Worm (Caenorhabditis elegans) whole organism, young adult: Measurements from ENCODE around the gene dnj-1.

ENCODE experiments used
- B0019.2 ChIP-seq: fragments of 200-800 bp; sonication (Bioruptor generic); conservative IDR thresholded peaks from 2 replicates; pipeline ENCODE4 v1.3.6; 2022; ENCODE audit warnings: missing genetic modification reagents, missing genetic modification characterization, missing compliant biosample characterization
- B0336.3 ChIP-seq: fragments of 200-800 bp; sonication (Bioruptor generic); IDR thresholded peaks from 2 replicates; pipeline ENCODE4 v1.3.6; 2022; ENCODE audit warnings: missing genetic modification characterization, missing compliant biosample characterization
- C06A6.2 ChIP-seq: fragments of 200-800 bp; sonication (Bioruptor generic); conservative IDR thresholded peaks from 2 replicates; pipeline ENCODE4 v1.3.6; 2022; ENCODE audit warnings: missing genetic modification characterization, missing compliant biosample characterization
- D2030.7 ChIP-seq: fragments of 200-800 bp; sonication (Bioruptor generic); IDR thresholded peaks from 2 replicates; pipeline ENCODE4 v1.3.6; 2022; ENCODE audit warnings: missing genetic modification reagents, missing genetic modification characterization, missing compliant biosample characterization
- F22D6.2 ChIP-seq: sonication (generic microtip); optimal IDR thresholded peaks from 2 replicates; lab custom pipeline; 2016; ENCODE audit warnings: mild to moderate bottlenecking, missing genetic modification characterization, missing compliant biosample characterization
- F33H1.4 ChIP-seq: fragments of 200-800 bp; sonication (Bioruptor generic); IDR thresholded peaks from 2 replicates; pipeline ENCODE4 v1.3.6; 2022; ENCODE audit warnings: missing genetic modification reagents, missing genetic modification characterization, missing compliant biosample characterization
- F39B2.1 ChIP-seq: fragments of 200-800 bp; sonication (Bioruptor generic); IDR thresholded peaks from 2 replicates; pipeline ENCODE4 v1.3.6; 2022; ENCODE audit warnings: missing genetic modification reagents, missing genetic modification characterization, missing compliant biosample characterization
- F49E8.2 ChIP-seq: sonication (generic microtip); optimal IDR thresholded peaks from 3 replicates; lab custom pipeline; 2017; ENCODE audit warnings: missing genetic modification characterization, mild to moderate bottlenecking, missing compliant biosample characterization, antibody characterized with exemption, moderate library complexity; ENCODE audit not compliant: insufficient read depth
- F57C9.4 ChIP-seq: sonication (generic microtip); optimal IDR thresholded peaks from 2 replicates; lab custom pipeline; 2017; ENCODE audit warnings: mild to moderate bottlenecking, missing genetic modification characterization, missing compliant biosample characterization
- K12H6.12 ChIP-seq: fragments of 200-800 bp; sonication (Bioruptor generic); optimal IDR thresholded peaks from 2 replicates; lab custom pipeline; 2018; ENCODE audit warnings: mild to moderate bottlenecking, missing genetic modification characterization, missing compliant biosample characterization
- T07F8.4 ChIP-seq: sonication (generic microtip); optimal IDR thresholded peaks from 2 replicates; lab custom pipeline; 2016; ENCODE audit warnings: mild to moderate bottlenecking, missing genetic modification characterization, moderate library complexity, missing compliant biosample characterization
- ZK185.1 ChIP-seq: sonication (generic microtip); optimal IDR thresholded peaks from 2 replicates; lab custom pipeline; 2016; ENCODE audit warnings: mild to moderate bottlenecking, missing genetic modification characterization, missing compliant biosample characterization; ENCODE audit not compliant: poor library complexity, severe bottlenecking
- athp-1 ChIP-seq: sonication (generic microtip); optimal IDR thresholded peaks from 2 replicates; lab custom pipeline; 2017; ENCODE audit warnings: mild to moderate bottlenecking, missing genetic modification characterization, missing compliant biosample characterization
- bed-1 ChIP-seq: fragments of 200-800 bp; sonication (Bioruptor generic); IDR thresholded peaks from 2 replicates; pipeline ENCODE4 v1.3.6; 2022; ENCODE audit warnings: missing genetic modification reagents, missing genetic modification characterization, missing compliant biosample characterization
- ccch-3 ChIP-seq: fragments of 200-800 bp; sonication (Bioruptor generic); optimal IDR thresholded peaks from 2 replicates; lab custom pipeline; 2018; ENCODE audit warnings: mild to moderate bottlenecking, missing genetic modification characterization, missing compliant biosample characterization
- cebp-1 ChIP-seq, 2 experiments: fragments of 200-800 bp in 1 of 2; sonication (Bioruptor generic) in 1 of 2; sonication (generic microtip) in 1 of 2; IDR thresholded peaks in 1 of 2; optimal IDR thresholded peaks in 1 of 2; 2 replicates each; pipeline versions ENCODE4 v1.3.6 to Lab custom; 2017 to 2022; ENCODE audit warnings: missing compliant biosample characterization in 2 of 2, missing genetic modification characterization in 2 of 2, mild to moderate bottlenecking in 1 of 2, missing genetic modification reagents in 1 of 2, moderate library complexity in 1 of 2
- ceh-27 ChIP-seq: fragments of 200-800 bp; sonication (Bioruptor generic); optimal IDR thresholded peaks from 2 replicates; lab custom pipeline; 2018; ENCODE audit warnings: mild to moderate bottlenecking, missing genetic modification characterization, moderate library complexity, missing compliant biosample characterization
- ceh-91 ChIP-seq: fragments of 200-800 bp; sonication (Bioruptor generic); IDR thresholded peaks from 2 replicates; pipeline ENCODE4 v1.3.6; 2022; ENCODE audit warnings: missing genetic modification reagents, missing genetic modification characterization, missing compliant biosample characterization
- dpl-1 ChIP-seq: fragments of 150-350 bp; optimal IDR thresholded peaks from 2 replicates; lab custom pipeline; 2014; ENCODE audit warnings: missing biosample characterization, missing genetic modification reagents, missing genetic modification characterization
- fkh-3 ChIP-seq: sonication (generic microtip); optimal IDR thresholded peaks from 2 replicates; lab custom pipeline; 2016; ENCODE audit warnings: mild to moderate bottlenecking, missing genetic modification characterization, missing compliant biosample characterization
- gei-17 ChIP-seq: fragments of 200-800 bp; sonication (Bioruptor generic); optimal IDR thresholded peaks from 2 replicates; lab custom pipeline; 2018; ENCODE audit warnings: mild to moderate bottlenecking, missing genetic modification characterization, missing compliant biosample characterization
- him-1 ChIP-seq: sonication (generic microtip); optimal IDR thresholded peaks from 2 replicates; lab custom pipeline; 2016; ENCODE audit warnings: missing genotype, missing genetic modification reagents, missing genetic modification characterization, missing compliant biosample characterization
- hlh-26 ChIP-seq: fragments of 200-800 bp; sonication (Bioruptor generic); conservative IDR thresholded peaks from 2 replicates; pipeline ENCODE4 v1.3.6; 2022; ENCODE audit warnings: missing genetic modification reagents, missing genetic modification characterization, missing compliant biosample characterization
- lag-1 ChIP-seq: fragments of 200-800 bp; sonication (Bioruptor generic); IDR thresholded peaks from 2 replicates; pipeline ENCODE4 v1.3.6; 2022; ENCODE audit warnings: missing genetic modification reagents, missing genetic modification characterization, missing compliant biosample characterization
- let-526 ChIP-seq: fragments of 200-800 bp; sonication (Bioruptor generic); IDR thresholded peaks from 2 replicates; pipeline ENCODE4 v1.3.6; 2022; ENCODE audit warnings: missing genetic modification reagents, missing genetic modification characterization, missing compliant biosample characterization
- madf-10 ChIP-seq: sonication (generic microtip); optimal IDR thresholded peaks from 2 replicates; lab custom pipeline; 2016; ENCODE audit warnings: mild to moderate bottlenecking, missing genetic modification characterization, missing compliant biosample characterization
- madf-3 ChIP-seq: fragments of 200-800 bp; sonication (Bioruptor generic); IDR thresholded peaks from 2 replicates; pipeline ENCODE4 v1.3.6; 2022; ENCODE audit warnings: missing genetic modification reagents, missing genetic modification characterization, missing compliant biosample characterization
- madf-6 ChIP-seq: fragments of 200-800 bp; sonication (Bioruptor generic); IDR thresholded peaks from 2 replicates; pipeline ENCODE4 v1.3.6; 2022; ENCODE audit warnings: missing genetic modification reagents, missing genetic modification characterization, missing compliant biosample characterization
- nfya-2 ChIP-seq: fragments of 200-800 bp; sonication (Bioruptor generic); IDR thresholded peaks from 2 replicates; pipeline ENCODE4 v1.3.6; 2022; ENCODE audit warnings: missing genetic modification reagents, missing genetic modification characterization, missing compliant biosample characterization
- nfyb-1 ChIP-seq: fragments of 200-800 bp; sonication (Bioruptor generic); IDR thresholded peaks from 2 replicates; pipeline ENCODE4 v1.3.6; 2022; ENCODE audit warnings: missing genetic modification reagents, missing genetic modification characterization, missing compliant biosample characterization
- pbrm-1 ChIP-seq: fragments of 200-800 bp; sonication (Bioruptor generic); IDR thresholded peaks from 2 replicates; pipeline ENCODE4 v1.3.6; 2022; ENCODE audit warnings: missing genetic modification reagents, missing genetic modification characterization, missing compliant biosample characterization
- pha-4 ChIP-seq: fragments of 150-350 bp; sonication (generic microtip); optimal IDR thresholded peaks from 2 replicates; lab custom pipeline; 2014; ENCODE audit warnings: missing biosample characterization, missing genetic modification reagents, missing genetic modification characterization
- rcor-1 ChIP-seq: fragments of 200-800 bp; sonication (Bioruptor generic); IDR thresholded peaks from 2 replicates; pipeline ENCODE4 v1.3.6; 2022; ENCODE audit warnings: missing genetic modification reagents, missing genetic modification characterization, missing compliant biosample characterization
- rpc-1 ChIP-seq, 2 experiments: fragments of 150-350 bp in 1 of 2; sonication (generic microtip) in 1 of 2; optimal IDR thresholded peaks; 2 replicates each; lab custom pipeline; 2014 to 2018; ENCODE audit warnings: missing biosample characterization in 1 of 2, missing genetic modification characterization in 1 of 2, missing genetic modification reagents in 1 of 2, missing genotype in 1 of 2
- sea-2 ChIP-seq: fragments of 200-800 bp; sonication (Bioruptor generic); IDR thresholded peaks from 2 replicates; pipeline ENCODE4 v1.3.6; 2022; ENCODE audit warnings: missing genetic modification characterization, missing compliant biosample characterization
- snpc-1.1 ChIP-seq: sonication (generic microtip); optimal IDR thresholded peaks from 2 replicates; lab custom pipeline; 2017; ENCODE audit warnings: missing genetic modification characterization, mild to moderate bottlenecking, missing compliant biosample characterization, antibody characterized with exemption, moderate library complexity, missing genotype, missing genetic modification reagents; ENCODE audit not compliant: insufficient read depth
- snpc-1.3 ChIP-seq: sonication (generic microtip); optimal IDR thresholded peaks from 2 replicates; lab custom pipeline; 2017; ENCODE audit warnings: missing genetic modification characterization, mild to moderate bottlenecking, missing compliant biosample characterization, antibody characterized with exemption, moderate library complexity, missing genotype, missing genetic modification reagents; ENCODE audit not compliant: insufficient read depth
- sptf-2 ChIP-seq: fragments of 200-800 bp; sonication (Bioruptor generic); optimal IDR thresholded peaks from 2 replicates; lab custom pipeline; 2018; ENCODE audit warnings: mild to moderate bottlenecking, missing genetic modification characterization, missing compliant biosample characterization
- tbx-9 ChIP-seq: sonication (generic microtip); optimal IDR thresholded peaks from 2 replicates; lab custom pipeline; 2016; ENCODE audit warnings: borderline replicate concordance, missing genetic modification characterization, inconsistent platforms, missing compliant biosample characterization
- tlf-1 ChIP-seq: fragments of 200-800 bp; sonication (Bioruptor generic); optimal IDR thresholded peaks from 2 replicates; lab custom pipeline; 2018; ENCODE audit warnings: mild to moderate bottlenecking, missing genetic modification characterization, missing compliant biosample characterization
- xnd-1 ChIP-seq: sonication (generic microtip); optimal IDR thresholded peaks from 2 replicates; lab custom pipeline; 2016; ENCODE audit warnings: missing genotype, missing genetic modification reagents, missing genetic modification characterization, missing compliant biosample characterization
- zfh-2 ChIP-seq: fragments of 200-800 bp; sonication (Bioruptor generic); conservative IDR thresholded peaks from 2 replicates; pipeline ENCODE4 v1.3.6; 2022; ENCODE audit warnings: missing genetic modification reagents, missing genetic modification characterization, missing compliant biosample characterization
- zim-3 ChIP-seq: sonication (generic microtip); optimal IDR thresholded peaks from 2 replicates; lab custom pipeline; 2017; ENCODE audit warnings: mild to moderate bottlenecking, missing genetic modification characterization, moderate library complexity, missing compliant biosample characterization
- ztf-18 ChIP-seq: sonication (generic microtip); optimal IDR thresholded peaks from 2 replicates; lab custom pipeline; 2016; ENCODE audit warnings: missing genotype, mild to moderate bottlenecking, missing genetic modification characterization, missing compliant biosample characterization
- ztf-22 ChIP-seq: fragments of 200-800 bp; sonication (Bioruptor generic); optimal IDR thresholded peaks from 2 replicates; lab custom pipeline; 2018; ENCODE audit warnings: mild to moderate bottlenecking, missing genetic modification characterization, moderate library complexity, missing compliant biosample characterization
- ztf-25 ChIP-seq: fragments of 200-800 bp; sonication (Bioruptor generic); IDR thresholded peaks from 2 replicates; pipeline ENCODE4 v1.3.6; 2022; ENCODE audit warnings: missing genetic modification reagents, missing genetic modification characterization, missing compliant biosample characterization
- ztf-3 ChIP-seq: fragments of 200-800 bp; sonication (Bioruptor generic); optimal IDR thresholded peaks from 2 replicates; lab custom pipeline; 2018; ENCODE audit warnings: mild to moderate bottlenecking, missing genetic modification characterization, missing compliant biosample characterization

The dnj-1 gene

ce11 chrIV:11323666-11324065, 24.8 kb downstream of the dnj-1 start (continued):
- 0 out of 2 replicates have a peak, but pooled peaks have one; percentile 17 for TF ChIP-seq F39B2.1
- no peak for TF ChIP-seq athp-1
- TF ChIP-seq F57C9.4 (tag; lab: Kevin White, UChicago), result no peak
- TF ChIP-seq cebp-1 (GFP tag; IDR thresholded peaks at IDR 0.05; lab: Robert Waterston, UW), result no peak
- TF ChIP-seq cebp-1 (tag; optimal IDR thresholded peaks at IDR 0.05; lab: Kevin White, UChicago), result no peak
- no peak for TF ChIP-seq tbx-9 (tag; lab: Kevin White, UChicago)
- TF ChIP-seq gei-17, result no peak
- TF ChIP-seq B0019.2, result no peak
- TF ChIP-seq fkh-3 (tag; lab: Kevin White, UChicago), result no peak
- no peak for TF ChIP-seq nfyb-1 (GFP tag; lab: Robert Waterston, UW)
- TF ChIP-seq rpc-1 (optimal IDR thresholded peaks at IDR 0.05; lab: Kevin White, UChicago), result no peak
- no peak for TF ChIP-seq rpc-1 (tag; optimal IDR thresholded peaks at IDR 0.05; lab: Kevin White, UChicago)
- TF ChIP-seq zfh-2 (GFP tag; lab: Robert Waterston, UW), result no peak
- TF ChIP-seq T07F8.4 (tag; lab: Kevin White, UChicago), result no peak
- TF ChIP-seq ZK185.1 (tag; lab: Kevin White, UChicago), result no peak
- TF ChIP-seq B0336.3 (GFP tag; lab: Robert Waterston, UW), result no peak
- TF ChIP-seq F22D6.2, result no peak
- no peak for TF ChIP-seq ceh-27 (GFP tag; lab: Kevin White, UChicago)
- 0 out of 2 replicates have a peak, but pooled peaks have one; percentile 16 for TF ChIP-seq pbrm-1 (GFP tag; lab: Robert Waterston, UW)
- no peak for TF ChIP-seq let-526 (GFP tag; lab: Robert Waterston, UW)
- TF ChIP-seq ztf-18 (tag; lab: Kevin White, UChicago), result no peak
- no peak for TF ChIP-seq lag-1 (GFP tag; lab: Robert Waterston, UW)
- no peak for TF ChIP-seq sea-2
- no peak for TF ChIP-seq tlf-1 (GFP tag; lab: Kevin White, UChicago)
- no peak for TF ChIP-seq ztf-3 (GFP tag; lab: Kevin White, UChicago)
- no peak for TF ChIP-seq xnd-1 (tag; lab: Kevin White, UChicago)
- TF ChIP-seq snpc-1.3, result no peak
- no peak for TF ChIP-seq snpc-1.1 (tag; lab: Kevin White, UChicago)
- no peak for TF ChIP-seq ztf-22 (GFP tag; lab: Kevin White, UChicago)
- TF ChIP-seq him-1 (tag; lab: Kevin White, UChicago), result peak; percentile 74
- no peak for TF ChIP-seq bed-1 (GFP tag; lab: Robert Waterston, UW)
- no peak for TF ChIP-seq zim-3 (tag; lab: Kevin White, UChicago)
- no peak for TF ChIP-seq ceh-91 (GFP tag; lab: Robert Waterston, UW)
- TF ChIP-seq pha-4 (tag; lab: Kevin White, UChicago), result no peak
- TF ChIP-seq F49E8.2 (tag; lab: Kevin White, UChicago), result peak; percentile 4
- no peak for TF ChIP-seq madf-10
- TF ChIP-seq dpl-1, result no peak
- no peak for TF ChIP-seq sptf-2
- peak; percentile 37; the same call in 1 of the 2 replicates for TF ChIP-seq F33H1.4 (GFP tag; lab: Robert Waterston, UW)
- TF ChIP-seq ccch-3 (GFP tag; lab: Kevin White, UChicago), result no peak
- TF ChIP-seq ztf-25 (GFP tag; lab: Robert Waterston, UW), result 0 out of 2 replicates have a peak, but pooled peaks have one; percentile 43
- peak; percentile 64 for TF ChIP-seq madf-6 (GFP tag; lab: Robert Waterston, UW)
- peak; percentile 68 for TF ChIP-seq rcor-1 (GFP tag; lab: Robert Waterston, UW)
- TF ChIP-seq madf-3 (GFP tag; lab: Robert Waterston, UW), result no peak
- TF ChIP-seq C06A6.2, result no peak
- TF ChIP-seq D2030.7 (GFP tag; lab: Robert Waterston, UW), result peak; percentile 38
- TF ChIP-seq K12H6.12 (tag; lab: Kevin White, UChicago), result no peak
- TF ChIP-seq hlh-26 (GFP tag; lab: Robert Waterston, UW), result no peak
- no peak for TF ChIP-seq nfya-2 (GFP tag; lab: Robert Waterston, UW)
